Worm (Caenorhabditis elegans): ENCODE results near the gene abts-4.

abts-4 gene

DNA sequence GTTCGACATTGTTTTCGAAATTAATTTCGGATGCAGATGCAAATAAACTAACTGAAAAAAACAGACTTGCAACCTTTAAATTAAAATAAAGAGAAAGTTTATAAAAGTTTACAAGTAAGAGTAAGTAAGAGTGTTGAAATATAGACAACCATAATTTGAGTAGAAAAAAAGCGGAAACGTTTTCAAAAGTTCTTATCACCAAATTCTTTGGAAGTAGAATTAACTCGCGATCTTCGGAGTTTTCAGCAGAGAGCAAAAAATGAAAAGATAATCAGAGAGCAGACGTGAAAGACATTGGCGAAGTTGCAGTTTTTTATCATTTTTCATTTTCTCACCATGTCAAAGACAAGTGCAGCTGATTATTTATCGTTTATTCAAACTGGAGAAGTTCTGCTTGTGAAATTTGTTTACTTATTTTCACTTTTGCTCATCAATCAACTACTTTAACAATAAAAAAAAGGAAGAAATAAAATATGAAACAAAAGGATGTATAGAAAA is at the start of gene abts-4:
Gene abts-4, minus strand, starts transcription at position 51 of the 498 bp plus-strand sequence.
- TF ChIP-seq elt-2 (tag; optimal IDR thresholded peaks at IDR 0.05): peak; percentile 63
- TF ChIP-seq unc-30 (tag; optimal IDR thresholded peaks at IDR 0.05): no peak
- TF ChIP-seq egl-27 (tag; optimal IDR thresholded peaks at IDR 0.05): no peak
- TF ChIP-seq sptf-1 (tag; optimal IDR thresholded peaks at IDR 0.05): no peak
- TF ChIP-seq skn-1 (tag; optimal IDR thresholded peaks at IDR 0.05): no peak

DNA sequence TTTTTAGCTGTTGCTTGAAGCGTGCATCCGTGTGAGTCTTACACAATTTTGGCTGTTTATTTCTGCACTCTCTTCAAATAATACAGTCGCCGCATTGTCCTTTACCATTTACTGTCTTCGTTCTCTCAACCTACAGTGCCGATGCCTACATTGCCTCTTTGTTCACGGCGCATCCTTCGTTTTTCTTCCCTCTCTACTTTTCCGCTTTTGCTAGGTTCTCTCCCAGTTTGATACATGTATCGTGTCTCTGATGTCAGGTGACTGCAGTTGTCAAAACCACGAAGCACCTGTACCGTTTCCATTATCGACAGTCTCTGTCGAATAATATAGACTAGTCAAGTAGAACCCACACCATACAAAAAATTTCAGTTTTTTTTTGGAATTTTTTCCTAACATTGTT is 47.1 kb upstream of the abts-4 start:
- TF ChIP-seq nhr-11 (tag; optimal IDR thresholded peaks at IDR 0.05): no peak
- TF ChIP-seq nhr-12 (tag; optimal IDR thresholded peaks at IDR 0.05): no peak
- TF ChIP-seq lir-3 (tag; optimal IDR thresholded peaks at IDR 0.05; ENCODE audit: poor library complexity): no peak
- TF ChIP-seq nhr-76 (tag; optimal IDR thresholded peaks at IDR 0.05): no peak
- no peak for TF ChIP-seq zip-4 (GFP tag; optimal IDR thresholded peaks at IDR 0.05)
- TF ChIP-seq nhr-237 (tag; optimal IDR thresholded peaks at IDR 0.05): no peak
- TF ChIP-seq elt-3 (tag; optimal IDR thresholded peaks at IDR 0.05): peak in 1 of 6 experiments; percentile 75
- TF ChIP-seq aly-2 (tag; optimal IDR thresholded peaks at IDR 0.05): no peak
- no peak for TF ChIP-seq hlh-4 (tag; optimal IDR thresholded peaks at IDR 0.05)
- no peak for TF ChIP-seq unc-62 (GFP tag; optimal IDR thresholded peaks at IDR 0.05)
- TF ChIP-seq egl-13 (tag; optimal IDR thresholded peaks at IDR 0.05): no peak
- TF ChIP-seq ces-1 (GFP tag; optimal IDR thresholded peaks at IDR 0.05): no peak
- no peak for TF ChIP-seq fos-1 (tag; optimal IDR thresholded peaks at IDR 0.05)
- peak; percentile 34 for TF ChIP-seq hpl-2 (GFP tag; optimal IDR thresholded peaks at IDR 0.05)
- TF ChIP-seq swsn-7 (tag; optimal IDR thresholded peaks at IDR 0.05): peak; percentile 35
- TF ChIP-seq ceh-82 (tag; optimal IDR thresholded peaks at IDR 0.05): no peak
- no peak for TF ChIP-seq lin-15B (tag; optimal IDR thresholded peaks at IDR 0.05)
- no peak for TF ChIP-seq mef-2 (tag; optimal IDR thresholded peaks at IDR 0.05)
- no peak for TF ChIP-seq mab-9 (GFP tag; IDR thresholded peaks at IDR 0.05)
- TF ChIP-seq nhr-90 (tag; optimal IDR thresholded peaks at IDR 0.05; ENCODE audit: poor library complexity): peak; percentile 59
- no peak for TF ChIP-seq zag-1 (tag; optimal IDR thresholded peaks at IDR 0.05)
- TF ChIP-seq nhr-85 (tag): no peak
- TF ChIP-seq unc-30 (tag; optimal IDR thresholded peaks at IDR 0.05): no peak
- TF ChIP-seq tbx-2 (tag; optimal IDR thresholded peaks at IDR 0.05): peak; percentile 2
- TF ChIP-seq blmp-1 (tag; optimal IDR thresholded peaks at IDR 0.05): peak; percentile 75
- peak; percentile 39 for TF ChIP-seq rnt-1 (tag; optimal IDR thresholded peaks at IDR 0.05)
- no peak for TF ChIP-seq irx-1 (tag; optimal IDR thresholded peaks at IDR 0.05)
- TF ChIP-seq Y116A8C.19 (tag; optimal IDR thresholded peaks at IDR 0.05; ENCODE audit: borderline replicate concordance): no peak
- TF ChIP-seq vab-15 (tag; optimal IDR thresholded peaks at IDR 0.05): no peak
- TF ChIP-seq alr-1 (tag; optimal IDR thresholded peaks at IDR 0.05; ENCODE audit: borderline replicate concordance): no peak
- no peak for TF ChIP-seq ztf-4 (tag; optimal IDR thresholded peaks at IDR 0.05)
- TF ChIP-seq snu-23 (GFP tag; optimal IDR thresholded peaks at IDR 0.05): peak; percentile 68
- no peak for TF ChIP-seq nhr-77 (tag; optimal IDR thresholded peaks at IDR 0.05)
- no peak for TF ChIP-seq ceh-90 (tag; optimal IDR thresholded peaks at IDR 0.05)
- TF ChIP-seq efl-3 (GFP tag; optimal IDR thresholded peaks at IDR 0.05): no peak
- no peak for TF ChIP-seq hlh-17 (GFP tag; optimal IDR thresholded peaks at IDR 0.05; ENCODE audit: borderline replicate concordance)
- no peak for TF ChIP-seq aha-1 (tag; optimal IDR thresholded peaks at IDR 0.05)
- TF ChIP-seq mdl-1 (tag; optimal IDR thresholded peaks at IDR 0.05): peak in 1 of 2 experiments; percentile 60
- no peak for TF ChIP-seq sup-37 (GFP tag; optimal IDR thresholded peaks at IDR 0.05)
- no peak for TF ChIP-seq nhr-84 (tag; optimal IDR thresholded peaks at IDR 0.05)
- TF ChIP-seq tlp-1 (tag; optimal IDR thresholded peaks at IDR 0.05): no peak
- TF ChIP-seq lin-14 (GFP tag; optimal IDR thresholded peaks at IDR 0.05): peak; percentile 31
- TF ChIP-seq ceh-63 (GFP tag; optimal IDR thresholded peaks at IDR 0.05): no peak
- peak; percentile 39 for TF ChIP-seq grh-1 (GFP tag; IDR thresholded peaks at IDR 0.05)
- TF ChIP-seq nhr-71 (tag; optimal IDR thresholded peaks at IDR 0.05): peak; percentile 49
- TF ChIP-seq egl-27 (tag; optimal IDR thresholded peaks at IDR 0.05): no peak
- TF ChIP-seq fkh-4 (tag; optimal IDR thresholded peaks at IDR 0.05; ENCODE audit: borderline replicate concordance): no peak
- no peak for TF ChIP-seq ceh-8 (GFP tag; optimal IDR thresholded peaks at IDR 0.05)
